Fruit fly (Drosophila melanogaster) whole organism, embryonic: Measurements from ENCODE around the gene CG42258.

Source experiments
- Asciz ChIP-seq: fragments of 200-800 bp; sonication (Bioruptor generic); optimal IDR thresholded peaks from 2 replicates; lab custom pipeline; 2017; ENCODE audit warnings: missing biosample characterization, mild to moderate bottlenecking, missing genetic modification characterization, missing genetic modification reagents
- B-H2 ChIP-seq: fragments of 200-800 bp; sonication (Bioruptor generic); optimal IDR thresholded peaks from 2 replicates; lab custom pipeline; 2018; ENCODE audit warnings: missing biosample characterization, mild to moderate bottlenecking, missing genetic modification characterization
- CG10321 ChIP-seq: fragments of 200-800 bp; sonication (Bioruptor generic); IDR thresholded peaks from 2 replicates; pipeline ENCODE4 v1.3.6; 2022; ENCODE audit warnings: missing biosample characterization, missing genetic modification characterization
- CG11398 ChIP-seq: fragments of 200-800 bp; sonication (Bioruptor generic); optimal IDR thresholded peaks from 2 replicates; lab custom pipeline; 2016; ENCODE audit warnings: missing biosample characterization, missing genetic modification characterization
- CG11504 ChIP-seq: fragments of 200-800 bp; sonication (Bioruptor generic); optimal IDR thresholded peaks from 3 replicates; lab custom pipeline; 2019; ENCODE audit warnings: missing biosample characterization, mild to moderate bottlenecking, missing genetic modification characterization, moderate library complexity
- CG11695 ChIP-seq: fragments of 200-800 bp; sonication (Bioruptor generic); IDR thresholded peaks from 3 replicates; pipeline ENCODE4 v1.3.6; 2022; ENCODE audit warnings: missing biosample characterization, missing genetic modification characterization
- CG12236 ChIP-seq: fragments of 200-800 bp; sonication (Bioruptor generic); optimal IDR thresholded peaks from 2 replicates; lab custom pipeline; 2016; ENCODE audit warnings: missing biosample characterization, missing genetic modification characterization
- CG13424 ChIP-seq: fragments of 200-800 bp; sonication (Bioruptor generic); optimal IDR thresholded peaks from 2 replicates; lab custom pipeline; 2019; ENCODE audit warnings: missing biosample characterization, mild to moderate bottlenecking, missing genetic modification characterization, moderate library complexity
- CG1603 ChIP-seq: fragments of 200-800 bp; sonication (Bioruptor generic); optimal IDR thresholded peaks from 2 replicates; lab custom pipeline; 2019; ENCODE audit warnings: missing biosample characterization, mild to moderate bottlenecking, missing genetic modification characterization, moderate library complexity
- CG17361 ChIP-seq: fragments of 200-800 bp; sonication (Bioruptor generic); IDR thresholded peaks from 3 replicates; pipeline ENCODE4 v1.3.6; 2022; ENCODE audit warnings: missing biosample characterization, missing genetic modification characterization
- CG18262 ChIP-seq: fragments of 200-800 bp; optimal IDR thresholded peaks from 3 replicates; lab custom pipeline; 2019; ENCODE audit warnings: missing biosample characterization, mild to moderate bottlenecking, missing genetic modification characterization, moderate library complexity
- CG2712 ChIP-seq: fragments of 200-800 bp; optimal IDR thresholded peaks from 3 replicates; lab custom pipeline; 2019; ENCODE audit warnings: missing biosample characterization, mild to moderate bottlenecking, missing genetic modification characterization, moderate library complexity
- CG2875 ChIP-seq: fragments of 200-800 bp; sonication (Bioruptor generic); optimal IDR thresholded peaks from 2 replicates; lab custom pipeline; 2017; ENCODE audit warnings: missing biosample characterization, mild to moderate bottlenecking, missing genetic modification characterization, missing genetic modification reagents
- CG30431 ChIP-seq: fragments of 200-800 bp; sonication (Bioruptor generic); optimal IDR thresholded peaks from 2 replicates; lab custom pipeline; 2017; ENCODE audit warnings: missing biosample characterization, missing genetic modification characterization
- CG32772 ChIP-seq: fragments of 200-800 bp; sonication (Bioruptor generic); IDR thresholded peaks from 2 replicates; pipeline ENCODE4 v1.3.6; 2022; ENCODE audit warnings: missing biosample characterization, missing genetic modification characterization
- CG4424 ChIP-seq: fragments of 200-800 bp; sonication (Bioruptor generic); optimal IDR thresholded peaks from 3 replicates; lab custom pipeline; 2016; ENCODE audit warnings: missing biosample characterization, missing genetic modification characterization
- CG4730 ChIP-seq: fragments of 200-800 bp; sonication (Bioruptor generic); IDR thresholded peaks from 2 replicates; pipeline ENCODE4 v1.3.6; 2022; ENCODE audit warnings: missing biosample characterization, missing genetic modification characterization
- CG6175 ChIP-seq: fragments of 200-800 bp; sonication (Bioruptor generic); IDR thresholded peaks from 3 replicates; pipeline ENCODE4 v1.3.6; 2022; ENCODE audit warnings: missing biosample characterization, missing genetic modification characterization
- CG8478 ChIP-seq: fragments of >200 bp; optimal IDR thresholded peaks from 2 replicates; lab custom pipeline; 2018
- CG8924 ChIP-seq: fragments of 200-800 bp; optimal IDR thresholded peaks from 3 replicates; lab custom pipeline; 2019; ENCODE audit warnings: missing biosample characterization, mild to moderate bottlenecking, missing genetic modification characterization, moderate library complexity
- CG9437 ChIP-seq: fragments of 200-800 bp; sonication (Bioruptor generic); optimal IDR thresholded peaks from 2 replicates; lab custom pipeline; 2018; ENCODE audit warnings: missing biosample characterization, mild to moderate bottlenecking, missing genetic modification characterization
- Drgx ChIP-seq: fragments of 200-800 bp; sonication (Bioruptor generic); IDR thresholded peaks from 2 replicates; pipeline ENCODE4 v1.3.6; 2022; ENCODE audit warnings: missing biosample characterization, missing genetic modification characterization
- Fer1 ChIP-seq: fragments of 200-800 bp; sonication (Bioruptor generic); optimal IDR thresholded peaks from 2 replicates; lab custom pipeline; 2017; ENCODE audit warnings: missing biosample characterization, mild to moderate bottlenecking, missing genetic modification characterization
- Myb ChIP-seq: fragments of 200-800 bp; sonication (Bioruptor generic); optimal IDR thresholded peaks from 2 replicates; lab custom pipeline; 2016; ENCODE audit warnings: missing biosample characterization, missing genetic modification characterization
- Ptx1 ChIP-seq: fragments of 200-800 bp; sonication (Bioruptor generic); IDR thresholded peaks from 2 replicates; pipeline ENCODE4 v1.3.6; 2022; ENCODE audit warnings: missing biosample characterization, missing genetic modification characterization
- Ssrp ChIP-seq: fragments of 200-800 bp; sonication (Bioruptor generic); optimal IDR thresholded peaks from 2 replicates; lab custom pipeline; 2018; ENCODE audit warnings: missing biosample characterization, mild to moderate bottlenecking, missing genetic modification characterization, moderate library complexity
- bigmax ChIP-seq: fragments of 200-800 bp; sonication (Bioruptor generic); optimal IDR thresholded peaks from 2 replicates; lab custom pipeline; 2018; ENCODE audit warnings: missing biosample characterization, mild to moderate bottlenecking, missing genetic modification characterization
- bsh ChIP-seq, 2 experiments: fragments of 200-800 bp; sonication (Bioruptor generic); optimal IDR thresholded peaks; 2 replicates each; lab custom pipeline; 2017 to 2018; ENCODE audit warnings: mild to moderate bottlenecking in 2 of 2, missing biosample characterization in 2 of 2, missing genetic modification characterization in 2 of 2, moderate library complexity in 1 of 2
- btn ChIP-seq: fragments of 200-800 bp; sonication (Bioruptor generic); optimal IDR thresholded peaks from 2 replicates; lab custom pipeline; 2016; ENCODE audit warnings: missing biosample characterization, missing genetic modification characterization
- ftz-f1 ChIP-seq: fragments of 200-800 bp; sonication (Bioruptor generic); optimal IDR thresholded peaks from 2 replicates; lab custom pipeline; 2016; ENCODE audit warnings: missing biosample characterization, missing genetic modification characterization
- gem ChIP-seq: fragments of 200-800 bp; sonication (Bioruptor generic); optimal IDR thresholded peaks from 2 replicates; lab custom pipeline; 2019; ENCODE audit warnings: missing biosample characterization, mild to moderate bottlenecking, missing genetic modification characterization, moderate library complexity
- gt ChIP-seq: fragments of 200-800 bp; sonication (Bioruptor generic); IDR thresholded peaks from 2 replicates; pipeline ENCODE4 v1.3.6; 2022; ENCODE audit warnings: missing biosample characterization, missing genetic modification characterization
- hth ChIP-seq: fragments of >200 bp; optimal IDR thresholded peaks from 2 replicates; lab custom pipeline; 2017; ENCODE audit warnings: inconsistent platforms
- jigr1 ChIP-seq: fragments of 200-800 bp; sonication (Bioruptor generic); IDR thresholded peaks from 3 replicates; pipeline ENCODE4 v1.3.6; 2022; ENCODE audit warnings: missing biosample characterization, missing genetic modification characterization
- knrl ChIP-seq: fragments of 200-800 bp; sonication (Bioruptor generic); IDR thresholded peaks from 3 replicates; pipeline ENCODE4 v1.3.6; 2022; ENCODE audit warnings: missing biosample characterization, missing genetic modification characterization; ENCODE audit not compliant: partially characterized antibody
- lbe ChIP-seq: fragments of 200-800 bp; sonication (Bioruptor generic); optimal IDR thresholded peaks from 2 replicates; lab custom pipeline; 2016; ENCODE audit warnings: missing biosample characterization, mild to moderate bottlenecking, missing genetic modification characterization
- lola ChIP-seq, 3 experiments: fragments of >200 bp in 2 of 3; fragments of 200-800 bp in 1 of 3; sonication (Bioruptor generic) in 1 of 3; optimal IDR thresholded peaks; 2 replicates each; lab custom pipeline; 2017 to 2019; ENCODE audit warnings: missing biosample characterization in 3 of 3, missing genetic modification characterization in 3 of 3, mild to moderate bottlenecking in 1 of 3, moderate library complexity in 1 of 3
- lov ChIP-seq, 2 experiments: fragments of 200-800 bp in 1 of 2; fragments of >200 bp in 1 of 2; sonication (Bioruptor generic) in 1 of 2; IDR thresholded peaks in 1 of 2; optimal IDR thresholded peaks in 1 of 2; 2 replicates in 1 of 2; 3 replicates in 1 of 2; pipeline versions ENCODE4 v1.3.6 to Lab custom; 2017 to 2022; ENCODE audit warnings: missing biosample characterization in 1 of 2, missing genetic modification characterization in 1 of 2
- mirr ChIP-seq: fragments of 200-800 bp; sonication (Bioruptor generic); optimal IDR thresholded peaks from 3 replicates; lab custom pipeline; 2018; ENCODE audit warnings: missing biosample characterization, mild to moderate bottlenecking, missing genetic modification characterization
- pan ChIP-seq, 4 experiments: fragments of >200 bp in 3 of 4; fragments of 200-800 bp in 1 of 4; sonication (Bioruptor generic) in 1 of 4; optimal IDR thresholded peaks in 3 of 4; IDR thresholded peaks in 1 of 4; 2 replicates each; pipeline versions ENCODE4 v1.3.6 to Lab custom; 2017 to 2022; ENCODE audit warnings: missing biosample characterization in 2 of 4, missing genetic modification characterization in 2 of 4, mixed read lengths in 1 of 4
- prd ChIP-seq, 3 experiments: fragments of >200 bp in 2 of 3; fragments of 200-800 bp in 1 of 3; sonication (Bioruptor generic) in 1 of 3; optimal IDR thresholded peaks in 2 of 3; IDR thresholded peaks in 1 of 3; 2 replicates in 2 of 3; 3 replicates in 1 of 3; pipeline versions ENCODE4 v1.3.6 to Lab custom; 2017 to 2022; ENCODE audit warnings: missing biosample characterization in 1 of 3, missing genetic modification characterization in 1 of 3
- sens ChIP-seq: fragments of 200-800 bp; sonication (Bioruptor generic); peaks from one replicate; lab custom pipeline; 2016; ENCODE audit warnings: missing biosample characterization, missing genetic modification characterization
- shn ChIP-seq: fragments of 200-800 bp; sonication (Bioruptor generic); optimal IDR thresholded peaks from 3 replicates; lab custom pipeline; 2016; ENCODE audit warnings: missing biosample characterization, missing genetic modification characterization
- sqz ChIP-seq: fragments of 200-800 bp; sonication (Bioruptor generic); optimal IDR thresholded peaks from 3 replicates; lab custom pipeline; 2018; ENCODE audit warnings: missing biosample characterization, mild to moderate bottlenecking, missing genetic modification characterization
- tin ChIP-seq: fragments of 200-800 bp; sonication (Bioruptor generic); optimal IDR thresholded peaks from 3 replicates; lab custom pipeline; 2016; ENCODE audit warnings: missing biosample characterization, missing genetic modification characterization
- ttk ChIP-seq: fragments of 200-800 bp; sonication (Bioruptor generic); IDR thresholded peaks from 2 replicates; pipeline ENCODE4 v2.1.2; 2022; ENCODE audit warnings: missing biosample characterization, missing genetic modification characterization
- zf30C ChIP-seq: fragments of 200-800 bp; sonication (Bioruptor generic); optimal IDR thresholded peaks from 3 replicates; lab custom pipeline; 2018; ENCODE audit warnings: missing biosample characterization, mild to moderate bottlenecking, missing genetic modification characterization
- zfh2 ChIP-seq: fragments of 200-800 bp; sonication (Bioruptor generic); optimal IDR thresholded peaks from 2 replicates; lab custom pipeline; 2016; ENCODE audit warnings: missing biosample characterization, missing genetic modification characterization

The CG42258 gene

DNA sequence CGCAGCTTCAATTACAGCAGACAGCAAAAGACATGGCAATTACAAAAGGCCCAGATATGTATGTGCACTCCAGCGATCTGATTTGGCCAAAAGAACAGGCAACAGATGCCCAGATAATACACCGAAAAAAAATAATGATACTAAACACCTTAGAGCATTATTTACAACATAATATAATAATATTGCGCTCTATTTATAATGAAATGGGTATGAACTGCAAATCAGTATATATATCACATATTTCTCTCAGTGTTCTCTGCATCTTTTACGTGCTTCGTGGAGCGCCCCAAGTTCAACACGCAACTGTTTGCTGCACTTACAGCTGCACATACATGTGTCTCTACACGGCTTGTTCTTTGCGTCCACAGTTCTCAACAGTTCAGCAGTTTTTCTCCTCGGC is 44.3 kb downstream of the CG42258 start (continued):
- TF ChIP-seq CG30431 (GFP tag; lab: Kevin White, UChicago) (no peak), sens (GFP tag; lab: Kevin White, UChicago) (peak; percentile 84), CG8924 (no peak), CG11398 (GFP tag; lab: Kevin White, UChicago) (no peak), CG2875 (GFP tag; lab: Kevin White, UChicago) (no peak), Asciz (GFP tag; lab: Kevin White, UChicago) (no peak), bsh (GFP tag; optimal IDR thresholded peaks at IDR 0.05; lab: Kevin White, UChicago) (peak; percentile 20 to 31), CG1603 (tag; lab: Kevin White, UChicago) (peak; percentile 25), CG12236 (GFP tag; lab: Kevin White, UChicago) (no peak), CG17361 (0 out of 3 replicates have a peak, but pooled peaks have one; percentile 17), tin (GFP tag; lab: Kevin White, UChicago) (no peak), CG4730 (GFP tag; lab: Robert Waterston, UW) (peak; percentile 17; the same call in 1 of the 2 replicates), lola (GFP tag; optimal IDR thresholded peaks at IDR 0.05; lab: Kevin White, UChicago) (no peak), CG4424 (GFP tag; lab: Kevin White, UChicago) (peak; percentile 5), CG11504 (peak; percentile 33), bigmax (GFP tag; lab: Kevin White, UChicago) (no peak), ttk (GFP tag; lab: Robert Waterston, UW) (0 out of 2 replicates have a peak, but pooled peaks have one; percentile 22), mirr (GFP tag; lab: Kevin White, UChicago) (no peak), prd (optimal IDR thresholded peaks at IDR 0.05; lab: Kevin White, UChicago) (no peak), prd (GFP tag; IDR thresholded peaks at IDR 0.05; lab: Robert Waterston, UW) (peak; percentile 51; the same call in 2 of the 3 replicates), zf30C (no peak), Fer1 (GFP tag; lab: Kevin White, UChicago) (no peak), lbe (peak; percentile 35), CG13424 (tag; lab: Kevin White, UChicago) (no peak), CG18262 (tag; lab: Kevin White, UChicago) (peak; percentile 41), CG10321 (no peak), btn (GFP tag; lab: Kevin White, UChicago) (no peak), hth (lab: Kevin White, UChicago) (no peak), CG2712 (tag; lab: Kevin White, UChicago) (peak; percentile 48), jigr1 (GFP tag; lab: Robert Waterston, UW) (no peak), Ssrp (no peak), Myb (GFP tag; lab: Kevin White, UChicago) (no peak), gt (no peak), Drgx (GFP tag; lab: Robert Waterston, UW) (peak; percentile 65), gem (tag; lab: Kevin White, UChicago) (peak; percentile 12), Ptx1 (peak; percentile 42), lov (optimal IDR thresholded peaks at IDR 0.05; lab: Kevin White, UChicago) (no peak), lov (GFP tag; IDR thresholded peaks at IDR 0.05; lab: Robert Waterston, UW) (no peak), zfh2 (GFP tag; lab: Kevin White, UChicago) (no peak), CG8478 (lab: Kevin White, UChicago) (no peak), B-H2 (GFP tag; lab: Kevin White, UChicago) (no peak), ftz-f1 (GFP tag; lab: Kevin White, UChicago) (no peak), CG6175 (no peak), CG9437 (GFP tag; lab: Kevin White, UChicago) (no peak), shn (GFP tag; lab: Kevin White, UChicago) (no peak), knrl (GFP tag; lab: Robert Waterston, UW) (no peak), pan (optimal IDR thresholded peaks at IDR 0.05; lab: Kevin White, UChicago) (no peak), pan (GFP tag; optimal IDR thresholded peaks at IDR 0.05 in 1 of 2, IDR thresholded peaks at IDR 0.05 in 1 of 2) (peak in 1 of 2 experiments; percentile 44), CG32772 (GFP tag; lab: Robert Waterston, UW) (peak; percentile 24; the same call in 1 of the 2 replicates), CG11695 (GFP tag; lab: Robert Waterston, UW) (0 out of 3 replicates have a peak, but pooled peaks have one; percentile 6), sqz (GFP tag; lab: Kevin White, UChicago) (no peak)
